Fruit fly (Drosophila melanogaster) Kc167 (cell line): ENCODE data around the gene CG5177.

Source experiments
- Sin3A ChIP-seq: fragments of >200 bp; optimal IDR thresholded peaks from 2 replicates; lab custom pipeline; 2018; ENCODE audit warnings: missing external identifiers
- h ChIP-seq: fragments of >200 bp; optimal IDR thresholded peaks from 3 replicates; lab custom pipeline; 2018; ENCODE audit warnings: missing external identifiers
- ttk ChIP-seq: sonication (Bioruptor generic); optimal IDR thresholded peaks from 2 replicates; lab custom pipeline; 2017; ENCODE audit warnings: missing external identifiers

- no peak for TF ChIP-seq Sin3A (lab: Kevin White, UChicago)
- TF ChIP-seq ttk (lab: Kevin White, UChicago), result no peak
- TF ChIP-seq h (lab: Kevin White, UChicago), result no peak
These were observed 13.3 kb downstream of the CG5177 start for dm6 chr2L:7418148-7418988.
